Worm (Caenorhabditis elegans) whole organism, young adult: ENCODE measurements around the gene C02F12.8.

Experiments used
- dpl-1 ChIP-seq: fragments of 150-350 bp; optimal IDR thresholded peaks from 2 replicates; lab custom pipeline; 2014; ENCODE audit warnings: missing biosample characterization, missing genetic modification reagents, missing genetic modification characterization
- zim-3 ChIP-seq: sonication (generic microtip); optimal IDR thresholded peaks from 2 replicates; lab custom pipeline; 2017; ENCODE audit warnings: mild to moderate bottlenecking, missing genetic modification characterization, moderate library complexity, missing compliant biosample characterization

DNA sequence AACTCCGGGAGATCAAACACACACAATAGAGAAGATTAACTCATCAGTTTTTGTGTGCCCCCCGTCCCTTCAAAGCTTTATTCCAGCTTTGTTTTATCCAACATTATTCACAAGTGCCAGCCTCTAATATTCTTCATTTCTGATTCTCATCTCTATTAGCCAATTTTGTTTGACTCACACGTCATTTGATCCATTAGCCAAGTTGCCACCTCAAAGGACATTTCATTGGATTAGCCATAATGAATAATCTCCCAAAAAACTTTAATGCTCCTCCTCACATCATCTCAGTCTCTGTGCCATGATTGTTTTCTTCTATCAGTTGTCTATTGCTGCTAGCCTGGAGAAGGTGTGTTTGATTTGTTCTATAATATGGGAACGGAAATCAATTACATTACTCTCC, 32.4 kb upstream of the C02F12.8 start:
- TF ChIP-seq zim-3 (tag; lab: Kevin White, UChicago) (no peak), dpl-1 (GFP tag; lab: Kevin White, UChicago) (no peak)
